Worm (Caenorhabditis elegans): ENCODE measurements around the gene clec-80.

DNA sequence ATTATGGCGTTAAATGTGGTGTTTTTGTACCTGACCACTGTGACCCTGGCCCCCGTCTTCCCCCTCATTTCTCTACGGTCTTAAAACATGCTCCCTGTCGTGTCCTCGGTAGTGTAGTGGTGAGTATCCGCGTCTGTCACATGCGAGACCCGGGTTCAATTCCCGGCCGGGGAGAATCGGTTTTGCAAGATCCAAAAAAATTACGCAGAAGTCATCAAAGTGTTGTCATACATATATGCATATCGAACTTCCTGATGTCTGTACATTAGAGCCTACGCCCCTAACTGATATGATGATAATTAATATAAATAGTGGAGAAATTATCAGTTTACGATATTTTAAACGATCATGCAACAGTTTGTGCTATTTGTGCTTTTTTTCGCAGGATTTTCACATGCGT lies 18.0 kb upstream of the clec-80 start, which contains the start of gene Y54G2A.45:
- TF ChIP-seq ztf-23 (GFP tag; IDR thresholded peaks at IDR 0.05) (peak; percentile 74), klf-2 (GFP tag; conservative IDR thresholded peaks at IDR 0.05) (no peak), ztf-29 (GFP tag; IDR thresholded peaks at IDR 0.05) (no peak), med-1 (GFP tag; optimal IDR thresholded peaks at IDR 0.05; ENCODE audit: insufficient read depth) (no peak), T22C8.4 (GFP tag; IDR thresholded peaks at IDR 0.05) (peak; percentile 65), flt-1 (GFP tag; IDR thresholded peaks at IDR 0.05) (peak; percentile 90), cog-1 (tag; optimal IDR thresholded peaks at IDR 0.05) (peak; percentile 39), ref-1 (GFP tag; conservative IDR thresholded peaks at IDR 0.05) (peak; percentile 69)
